Worm (Caenorhabditis elegans): ENCODE results near the gene srg-24.
"Not testable (repeated sequence)": the region's sequence is repeated elsewhere in the genome, so short reads cannot be mapped to it uniquely, and the experiment has no call there.

The srg-24 gene

ce11 chrII:3129007-3129406, 28.6 kb upstream of the srg-24 start, which contains the start of gene chil-24:
Gene chil-24 (plus strand): TSS chrII:3129162.
- TF ChIP-seq somi-1 (GFP tag; optimal IDR thresholded peaks at IDR 0.05): no peak
- TF ChIP-seq attf-5 (GFP tag; optimal IDR thresholded peaks at IDR 0.05): peak; percentile 35
- no peak for TF ChIP-seq sptf-2 (GFP tag; optimal IDR thresholded peaks at IDR 0.05)
- TF ChIP-seq zim-3 (tag; optimal IDR thresholded peaks at IDR 0.05): no peak
- no peak for TF ChIP-seq F33H1.4 (GFP tag; IDR thresholded peaks at IDR 0.05)
- TF ChIP-seq Y95B8A.8 (GFP tag; IDR thresholded peaks at IDR 0.05): no peak
- no peak for TF ChIP-seq cebp-1 (GFP tag; IDR thresholded peaks at IDR 0.05)
- peak; percentile 78 for TF ChIP-seq cebp-1 (tag; optimal IDR thresholded peaks at IDR 0.05)
- TF ChIP-seq ztf-26 (tag; optimal IDR thresholded peaks at IDR 0.05): no peak
- TF ChIP-seq hmg-1.2 (GFP tag; IDR thresholded peaks at IDR 0.05): peak; percentile 96
- no peak for TF ChIP-seq F23B12.7 (tag; optimal IDR thresholded peaks at IDR 0.05; ENCODE audit: insufficient read depth)
- no peak for TF ChIP-seq attf-6 (GFP tag; IDR thresholded peaks at IDR 0.05)
- no peak for TF ChIP-seq rpc-1 (optimal IDR thresholded peaks at IDR 0.05)
- no peak for TF ChIP-seq rpc-1 (tag; optimal IDR thresholded peaks at IDR 0.05)
- no peak for TF ChIP-seq ztf-28 (GFP tag; IDR thresholded peaks at IDR 0.05)
- TF ChIP-seq Y67H2A.10 (GFP tag; conservative IDR thresholded peaks at IDR 0.05): no peak
- no peak for TF ChIP-seq Y56A3A.18 (GFP tag; IDR thresholded peaks at IDR 0.05)
- TF ChIP-seq tbx-9 (tag; optimal IDR thresholded peaks at IDR 0.05; ENCODE audit: borderline replicate concordance): no peak

DNA sequence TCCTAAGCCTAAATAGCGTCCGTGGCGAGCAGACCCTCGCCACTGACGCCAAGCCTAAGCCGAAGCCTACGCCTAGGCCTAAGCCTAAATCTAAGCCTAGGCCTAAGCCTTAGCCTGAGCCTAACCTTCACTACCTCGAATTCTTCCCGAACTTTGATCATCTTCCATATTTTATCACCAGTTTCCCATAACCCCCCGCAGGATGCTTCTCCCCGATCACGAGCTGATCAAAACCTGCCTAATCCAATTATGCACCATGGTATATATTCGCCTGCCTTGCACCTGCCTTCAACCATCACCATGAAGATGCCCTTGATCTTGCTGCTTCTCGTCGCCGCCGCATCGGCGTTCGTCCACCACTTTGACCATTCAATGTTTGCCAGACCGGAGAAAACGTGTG, 26.3 kb upstream of the srg-24 start, which contains the start of gene ins-31:
TSS of gene ins-31 (plus strand) at position 301 of the 400 bp plus-strand sequence.
- TF ChIP-seq C17E4.6 (GFP tag; IDR thresholded peaks at IDR 0.05); F55B11.4 (tag; optimal IDR thresholded peaks at IDR 0.05; ENCODE audit: borderline replicate concordance, insufficient read depth); F23B12.7 (tag; optimal IDR thresholded peaks at IDR 0.05; ENCODE audit: insufficient read depth): not testable (repeated sequence)

DNA sequence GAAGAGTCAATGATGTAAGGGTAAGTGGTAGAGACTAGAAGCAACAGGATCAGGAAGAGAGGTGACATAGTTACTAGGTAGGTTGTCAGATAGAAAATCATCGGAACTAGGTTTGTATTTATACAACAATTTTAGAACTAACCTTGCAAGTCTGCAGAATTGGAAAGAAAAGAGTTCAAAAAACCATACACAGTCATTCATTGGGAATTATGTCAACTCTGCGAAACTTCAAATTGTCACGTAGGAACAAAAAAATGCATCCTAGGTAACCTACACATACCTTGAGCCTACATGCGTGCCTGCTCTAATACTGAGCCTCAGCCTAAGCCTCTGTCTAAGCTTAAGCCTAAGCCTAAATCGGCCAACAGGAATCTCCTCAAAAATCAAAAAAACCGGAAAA, 25.9 kb upstream of the srg-24 start, which contains the start of gene ins-19:
TSS of gene ins-19 (minus strand) at position 101 of the 400 bp plus-strand sequence.
- TF ChIP-seq ztf-26 (tag; optimal IDR thresholded peaks at IDR 0.05) (no peak), bed-1 (GFP tag; IDR thresholded peaks at IDR 0.05) (no peak)

DNA sequence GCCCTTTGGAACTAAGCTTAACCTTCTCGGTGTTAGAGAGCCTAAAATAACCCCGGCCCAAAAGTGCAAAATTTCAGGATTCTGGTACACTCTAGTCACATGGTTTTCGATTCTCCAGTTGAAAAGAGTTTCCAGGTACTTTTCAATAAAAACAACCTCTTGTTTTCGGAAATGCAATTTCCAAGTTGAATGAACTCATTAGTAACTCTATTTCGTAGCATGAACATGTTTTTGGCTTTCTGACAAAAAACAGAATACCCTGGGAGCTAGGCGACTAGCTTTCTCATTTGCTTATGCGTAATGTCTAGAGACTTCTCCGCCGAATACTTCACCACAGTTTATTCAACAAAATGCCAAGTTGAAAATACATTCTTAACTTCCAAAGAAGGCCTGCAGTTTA, 22.8 kb upstream of the srg-24 start, which contains the start of gene srh-71:
TSS of gene srh-71 (plus strand) at position 301 of the 400 bp plus-strand sequence.
- TF ChIP-seq hrde-1 (tag; optimal IDR thresholded peaks at IDR 0.05; ENCODE audit: borderline replicate concordance): no peak

DNA sequence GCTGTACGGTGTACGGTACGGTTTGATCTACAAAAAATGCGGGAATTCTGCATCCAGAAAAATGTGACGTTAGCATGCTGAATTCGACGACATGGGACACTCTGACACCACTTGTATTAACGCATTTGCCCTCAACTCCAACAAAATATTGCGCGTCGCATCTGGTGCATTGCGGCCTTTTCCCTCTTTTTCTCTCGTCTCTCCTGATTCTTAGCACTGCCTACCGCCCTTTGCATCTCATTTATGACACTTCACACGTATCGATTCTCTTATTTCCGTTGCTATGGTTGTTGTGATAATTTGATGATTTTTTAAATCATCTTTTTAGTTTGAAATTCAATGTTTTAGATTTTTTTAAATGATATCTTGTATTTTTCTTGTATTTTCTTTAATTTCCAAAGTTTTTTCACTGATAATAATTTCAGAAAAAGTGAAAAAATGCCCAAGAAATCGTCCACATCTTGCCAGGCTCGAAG, 18.5 kb upstream of the srg-24 start, which contains the start of gene T10D4.6:
TSS of gene T10D4.6 (plus strand) at position 426 of the 476 bp plus-strand sequence.
- TF ChIP-seq gei-17 (GFP tag; optimal IDR thresholded peaks at IDR 0.05) (no peak), ceh-40 (GFP tag; IDR thresholded peaks at IDR 0.05) (no peak), attf-5 (GFP tag; optimal IDR thresholded peaks at IDR 0.05) (peak; percentile 83), ccch-3 (GFP tag; optimal IDR thresholded peaks at IDR 0.05) (no peak), hmg-1.2 (GFP tag; IDR thresholded peaks at IDR 0.05) (peak; percentile 84; the same call in 1 of the 2 replicates)

DNA sequence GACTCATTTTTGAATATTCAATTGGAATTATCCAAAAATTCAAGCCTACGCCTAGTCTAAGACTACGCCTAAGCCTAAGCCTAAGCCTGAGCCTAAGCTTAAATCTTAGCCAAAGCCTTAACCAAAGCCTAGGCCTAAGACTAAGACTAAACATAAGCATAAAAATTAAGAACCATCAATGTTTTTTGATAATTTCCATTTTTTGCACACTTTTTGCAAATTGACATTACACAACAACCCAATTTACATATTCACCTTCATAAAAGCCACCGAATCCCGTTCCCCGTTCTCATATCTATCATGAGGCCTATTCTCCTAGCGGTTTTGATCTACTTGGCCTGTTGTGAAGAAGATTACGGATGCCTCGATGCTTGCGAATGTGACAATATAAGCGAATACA, 17.0 kb upstream of the srg-24 start, which contains the start of gene T10D4.7:
TSS of gene T10D4.7 (plus strand) at position 301 of the 400 bp plus-strand sequence.
- TF ChIP-seq Y79H2A.3 (GFP tag; conservative IDR thresholded peaks at IDR 0.05) (no peak), Y95B8A.8 (GFP tag; IDR thresholded peaks at IDR 0.05) (no peak), madf-6 (GFP tag; IDR thresholded peaks at IDR 0.05) (no peak), ztf-6 (GFP tag; IDR thresholded peaks at IDR 0.05) (no peak), F22D6.2 (tag; optimal IDR thresholded peaks at IDR 0.05) (no peak)

Measured in whole organism, young adult.